Fruit fly (Drosophila melanogaster): Measurements from ENCODE around the gene mAcon1.

mAcon1 gene

DNA sequence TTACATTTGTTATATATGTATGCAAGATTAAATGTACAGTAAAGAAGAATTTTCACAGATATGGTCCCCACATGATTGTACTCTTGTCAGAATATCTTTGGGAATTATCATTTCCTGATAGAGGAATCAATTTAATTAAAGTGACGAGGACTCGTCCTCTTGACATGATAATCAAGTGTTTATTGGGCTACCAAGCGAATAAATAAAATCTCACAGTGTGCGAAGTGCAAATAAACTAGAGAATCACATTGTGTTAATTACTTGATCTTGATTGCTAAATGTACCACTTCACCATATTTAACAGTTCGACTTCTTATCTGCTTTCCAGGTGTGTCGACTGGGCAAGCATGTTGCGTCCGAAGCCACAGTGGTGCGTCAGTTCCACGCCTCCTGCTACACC lies 1.5 kb downstream of the mAcon1 start:
- no peak for TF ChIP-seq CG17801 (GFP tag; optimal IDR thresholded peaks at IDR 0.05; ENCODE audit: partially characterized antibody)

DNA sequence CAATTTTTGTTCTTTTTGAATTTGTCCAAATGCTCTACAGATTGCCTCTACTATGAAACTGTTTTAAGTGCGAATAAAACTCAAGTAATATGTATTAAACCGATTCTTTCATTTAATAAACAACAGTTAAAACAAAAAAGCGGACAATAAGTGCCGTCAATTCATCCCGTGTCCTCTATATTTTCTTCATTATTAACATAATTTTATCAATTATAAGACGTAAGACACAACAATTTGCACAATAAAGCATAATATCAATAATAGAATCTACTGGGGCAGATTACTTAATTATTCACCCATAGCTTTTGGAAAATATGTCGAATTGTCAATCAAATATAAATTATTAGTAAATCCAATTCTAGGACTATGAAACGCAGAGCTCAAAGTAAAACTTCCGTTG lies 4.6 kb downstream of the mAcon1 start, which contains the start of gene CG31627:
TSS of gene CG31627 (plus strand) at position 301 of the 400 bp plus-strand sequence.
- no peak for TF ChIP-seq CG17801 (GFP tag; optimal IDR thresholded peaks at IDR 0.05; ENCODE audit: partially characterized antibody)

DNA sequence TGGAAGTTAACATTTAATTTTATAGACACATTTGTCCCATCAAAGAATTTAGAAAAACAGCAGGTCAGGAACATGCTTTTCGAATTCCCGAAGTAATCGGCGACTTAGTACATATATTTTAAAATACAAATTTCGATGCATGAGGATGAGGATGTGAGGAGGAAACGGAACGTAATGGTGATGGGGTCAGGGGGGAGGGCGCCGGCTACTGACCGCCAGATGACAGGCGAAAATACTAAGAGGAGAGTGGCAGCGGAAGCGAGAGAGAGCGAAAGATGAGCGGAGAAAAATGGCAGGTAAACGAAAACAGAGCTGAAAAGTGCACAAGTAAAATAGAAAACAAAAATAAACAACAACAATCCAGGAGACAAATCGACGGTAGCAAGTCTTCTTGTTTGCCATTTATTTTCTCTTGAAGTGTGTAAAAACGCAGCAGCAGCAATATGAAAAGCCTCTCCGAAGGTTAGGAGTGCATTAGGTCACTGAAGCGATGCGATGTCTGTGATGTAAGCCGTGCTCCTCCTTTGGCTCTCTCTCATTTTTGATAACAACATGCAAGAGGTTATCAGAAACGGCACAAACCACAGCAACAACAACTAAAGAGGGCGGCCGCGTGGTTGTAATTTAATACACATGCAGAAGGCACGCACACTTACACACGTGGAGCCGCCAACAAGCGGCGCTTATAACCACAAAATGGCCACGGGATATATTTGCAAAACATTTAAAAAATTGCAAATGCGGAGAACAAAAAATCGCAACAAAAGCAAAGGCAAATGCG lies 10.3 kb downstream of the mAcon1 start:
- TF ChIP-seq CG17801 (GFP tag; optimal IDR thresholded peaks at IDR 0.05; ENCODE audit: partially characterized antibody), result no peak

DNA sequence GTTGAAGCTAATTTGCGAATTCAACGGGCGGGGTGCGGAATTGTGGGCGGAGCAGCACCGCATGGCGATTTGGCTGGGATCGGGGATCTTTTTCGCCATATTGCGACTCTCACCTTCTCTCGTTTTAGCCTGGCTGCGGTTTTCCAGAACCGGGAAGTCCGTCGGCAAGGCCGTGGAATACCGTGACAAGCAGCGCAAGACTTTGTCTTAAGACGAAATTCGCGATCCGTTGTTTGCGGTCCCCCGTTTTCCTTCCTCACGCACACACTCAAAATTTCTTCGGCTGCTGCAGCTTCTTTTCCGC lies 10.8 kb downstream of the mAcon1 start:
- no peak for TF ChIP-seq CG17801 (GFP tag; optimal IDR thresholded peaks at IDR 0.05; ENCODE audit: partially characterized antibody)

DNA sequence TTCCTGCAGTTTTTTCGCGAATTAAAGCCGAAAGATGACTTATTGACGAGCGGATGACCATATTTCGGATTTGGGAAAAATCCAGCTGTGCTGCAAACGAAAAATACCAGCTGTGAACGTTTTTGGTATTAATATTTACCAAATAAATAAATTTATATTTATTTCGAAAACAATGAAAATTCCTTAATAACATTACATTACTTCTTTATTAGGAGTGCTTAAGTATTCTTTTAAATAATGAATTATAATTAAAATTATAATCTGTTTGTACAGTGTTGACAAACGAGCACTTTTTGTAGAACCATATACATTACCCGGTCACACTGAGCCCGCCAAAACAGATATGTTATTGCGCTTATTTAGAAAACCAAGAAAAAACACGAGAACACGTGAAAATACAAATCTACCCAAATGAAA lies 11.3 kb downstream of the mAcon1 start, which contains the start of the genes bur and Mcm10:
TSS of gene bur (minus strand) at position 69 of the 417 bp plus-strand sequence.
TSS of gene Mcm10 (plus strand) at position 319 of the 417 bp plus-strand sequence.
- no peak for TF ChIP-seq CG17801 (GFP tag; optimal IDR thresholded peaks at IDR 0.05; ENCODE audit: partially characterized antibody)

DNA sequence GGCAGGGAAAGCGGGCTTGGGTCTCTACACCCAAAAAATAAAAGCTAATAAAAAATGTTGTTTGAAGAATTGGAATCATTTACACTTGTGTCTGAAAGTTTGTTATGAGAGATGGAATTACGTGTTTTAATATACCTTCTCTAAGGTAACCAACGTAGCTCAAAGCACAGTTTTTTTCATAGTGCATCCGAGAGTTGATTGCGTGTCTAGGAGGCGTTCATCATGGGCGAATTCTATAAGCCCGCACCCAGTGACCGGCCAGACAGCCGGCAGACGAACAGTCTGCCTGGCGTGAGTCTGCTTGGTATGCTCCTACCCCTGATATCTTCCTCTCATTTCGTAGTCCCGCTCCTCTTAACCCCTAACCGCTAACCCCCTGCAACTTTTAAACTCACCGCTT lies 19.4 kb downstream of the mAcon1 start:
- TF ChIP-seq CG17801 (GFP tag; optimal IDR thresholded peaks at IDR 0.05; ENCODE audit: partially characterized antibody), result no peak

DNA sequence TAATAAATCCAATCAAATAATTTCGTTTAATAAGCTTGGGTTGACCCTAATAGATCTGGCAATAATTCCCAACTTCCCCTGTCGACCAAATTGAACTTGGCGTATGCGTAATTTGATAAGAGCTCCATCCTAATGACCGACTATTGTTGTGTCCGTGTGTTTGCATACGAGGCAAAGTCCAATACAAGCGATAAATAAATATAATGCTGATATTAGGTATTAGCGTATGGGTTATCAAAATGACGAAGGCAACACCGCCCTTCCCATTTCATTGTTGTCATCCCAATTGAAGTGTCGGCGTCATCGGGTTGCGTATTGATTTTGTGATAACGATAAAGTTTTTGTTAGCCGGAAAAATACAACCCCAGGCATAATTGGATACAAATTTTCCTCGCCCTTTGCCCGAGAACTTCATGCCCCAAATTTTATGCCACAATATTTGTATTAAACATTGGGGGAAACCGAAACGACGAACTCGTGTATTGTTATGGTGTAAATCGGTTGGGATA lies 21.0 kb downstream of the mAcon1 start:
- TF ChIP-seq CG17801 (GFP tag; optimal IDR thresholded peaks at IDR 0.05; ENCODE audit: partially characterized antibody), result no peak

DNA sequence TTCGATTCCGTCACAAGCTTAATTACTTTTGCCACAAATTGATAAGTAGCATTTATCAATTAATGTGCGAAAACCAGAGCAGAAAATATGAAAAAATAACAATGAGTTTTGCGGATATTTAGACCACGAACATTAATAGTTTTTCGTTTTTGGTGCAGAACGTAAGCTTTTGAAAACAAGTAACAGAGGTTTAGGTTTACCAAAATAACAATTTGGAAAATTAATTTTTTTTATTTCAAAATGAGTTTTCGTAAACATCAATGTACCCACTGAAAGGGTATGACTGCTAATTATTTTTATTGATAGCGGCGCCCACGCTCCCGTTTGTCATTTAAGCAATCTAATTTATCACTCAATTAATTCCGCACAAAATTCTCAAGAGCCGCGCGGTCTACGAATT lies 27.0 kb downstream of the mAcon1 start:
- TF ChIP-seq CG17801 (GFP tag; optimal IDR thresholded peaks at IDR 0.05; ENCODE audit: partially characterized antibody), result no peak

DNA sequence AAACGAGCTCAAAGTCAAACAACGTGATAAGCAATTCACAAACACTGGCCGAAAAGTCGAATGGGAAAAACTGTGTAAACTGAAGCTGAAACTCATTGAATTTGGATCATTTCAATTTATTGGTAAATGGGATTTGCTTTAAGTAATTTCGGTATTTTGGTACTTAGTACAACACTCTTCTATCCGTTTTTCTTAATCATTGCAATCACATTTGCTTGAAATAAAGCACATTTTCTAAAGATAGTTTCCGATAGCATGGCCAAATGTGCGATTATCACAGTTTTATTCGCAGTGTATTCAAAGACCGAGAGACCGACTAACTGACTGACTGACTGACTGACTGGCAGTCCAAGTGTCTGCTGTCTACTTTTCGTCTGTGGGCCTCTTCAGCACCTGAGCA lies 28.1 kb downstream of the mAcon1 start:
- no peak for TF ChIP-seq CG17801 (GFP tag; optimal IDR thresholded peaks at IDR 0.05; ENCODE audit: partially characterized antibody)

DNA sequence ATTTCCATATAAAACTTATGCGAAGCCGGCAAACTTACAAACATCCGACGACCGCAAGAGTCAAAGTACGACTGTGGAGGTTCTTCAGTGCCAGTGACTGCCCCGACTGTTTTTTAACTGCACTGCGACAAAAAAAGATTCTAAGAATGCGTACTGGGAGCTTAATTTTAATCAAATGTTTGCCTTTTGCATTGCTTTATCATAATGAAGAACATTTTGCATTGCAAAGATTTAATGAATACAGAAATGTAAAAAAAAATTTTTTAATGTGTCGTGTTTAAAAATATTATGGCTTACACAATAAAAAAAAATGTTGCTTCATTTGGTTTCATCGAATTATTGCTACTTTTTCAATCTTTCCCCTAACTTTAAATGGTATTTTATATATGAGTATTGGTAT lies 28.8 kb downstream of the mAcon1 start:
- TF ChIP-seq CG17801 (GFP tag; optimal IDR thresholded peaks at IDR 0.05; ENCODE audit: partially characterized antibody), result no peak

DNA sequence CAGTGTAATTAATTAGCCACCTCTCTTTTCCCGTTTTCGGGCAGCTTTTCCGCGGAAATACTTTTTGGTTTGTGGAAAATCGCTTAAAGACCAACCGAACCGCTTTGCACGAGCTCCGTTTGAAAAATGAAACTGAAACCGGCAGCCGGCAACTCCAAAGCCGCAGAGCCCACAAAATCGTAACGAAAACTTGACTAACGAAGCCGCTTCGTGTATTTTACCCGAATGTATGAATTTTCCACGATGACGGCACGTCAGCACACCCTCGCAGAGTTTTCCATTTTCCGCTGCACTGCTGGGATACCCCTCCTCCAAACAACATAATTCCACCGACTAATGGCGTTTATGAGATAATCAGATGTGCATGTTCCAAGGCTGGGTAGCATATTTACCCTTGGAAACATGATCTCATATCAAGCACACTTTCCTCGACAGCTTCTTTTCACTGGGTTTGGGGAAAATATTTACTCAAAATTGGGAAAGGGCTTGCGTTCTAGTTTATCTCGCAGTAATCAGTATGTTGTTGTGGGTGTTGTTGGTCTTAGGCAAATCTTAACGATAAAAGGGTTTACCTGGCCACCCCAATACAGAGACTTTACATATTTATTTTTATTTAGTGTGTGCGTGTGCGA lies 30.4 kb downstream of the mAcon1 start, which contains the start of gene Ret:
TSS of gene Ret (minus strand) at position 130 of the 632 bp plus-strand sequence.
- no peak for TF ChIP-seq CG17801 (GFP tag; optimal IDR thresholded peaks at IDR 0.05; ENCODE audit: partially characterized antibody)

DNA sequence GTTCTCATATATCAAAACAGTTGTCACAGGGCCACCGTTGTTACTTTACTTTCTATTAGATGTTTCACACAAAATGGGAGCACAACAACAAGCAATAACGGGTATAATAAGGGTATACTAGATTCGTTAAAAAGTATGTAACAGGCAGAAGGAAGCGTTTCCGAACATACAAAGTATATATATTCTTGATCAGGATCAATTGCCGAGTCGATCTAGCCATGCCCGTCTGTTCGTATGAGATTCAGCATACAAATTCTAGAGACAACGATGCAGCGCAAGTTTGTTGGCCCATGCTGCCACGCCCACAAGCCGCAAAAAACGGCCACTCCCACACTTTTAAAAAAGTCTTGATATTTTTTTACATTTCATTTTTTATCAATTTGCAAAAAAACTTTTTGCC lies 31.9 kb downstream of the mAcon1 start, which contains the start of gene CG31624:
TSS of gene CG31624 (minus strand) at position 101 of the 400 bp plus-strand sequence.
- no peak for TF ChIP-seq CG17801 (GFP tag; optimal IDR thresholded peaks at IDR 0.05; ENCODE audit: partially characterized antibody)

DNA sequence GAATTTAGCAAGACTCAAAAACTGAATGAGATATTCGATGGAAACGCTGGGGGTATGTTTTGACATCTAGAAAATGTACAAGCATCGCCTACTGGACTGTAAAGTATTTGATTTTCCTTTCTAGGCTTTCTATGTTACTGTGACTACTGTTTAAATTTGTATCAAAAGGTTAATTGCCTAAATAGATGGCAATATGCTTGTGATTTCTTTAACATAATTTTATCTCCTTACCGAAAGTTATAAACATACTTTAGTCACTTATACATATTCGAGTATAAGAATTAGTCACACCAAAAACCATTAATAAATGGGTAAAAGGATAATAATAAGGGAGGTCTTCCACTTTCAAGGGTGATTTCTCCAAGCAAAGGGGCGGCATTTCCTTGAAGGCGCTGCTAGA lies 34.3 kb downstream of the mAcon1 start, which contains the start of gene CG31988:
TSS of gene CG31988 (minus strand) at position 101 of the 400 bp plus-strand sequence.
- no peak for TF ChIP-seq CG17801 (GFP tag; optimal IDR thresholded peaks at IDR 0.05; ENCODE audit: partially characterized antibody)

DNA sequence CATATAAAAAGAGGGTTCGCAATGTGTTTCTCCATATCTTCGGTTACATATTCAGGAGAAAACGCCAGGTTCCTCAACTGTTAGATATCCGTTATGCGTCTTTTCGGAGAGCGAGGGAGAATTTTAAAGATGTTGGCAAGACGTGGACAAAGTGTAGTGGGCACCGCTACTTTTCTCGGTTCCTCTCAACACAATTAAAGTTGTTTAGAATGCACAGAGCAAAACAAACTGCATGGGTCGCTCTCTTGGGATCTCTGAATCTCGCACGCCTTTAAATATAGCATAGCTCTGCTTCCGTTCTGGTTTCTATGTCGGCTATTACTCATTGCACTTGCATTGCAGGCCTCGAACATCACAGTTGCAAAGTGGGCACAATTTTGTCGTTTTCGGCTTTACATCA lies 37.8 kb downstream of the mAcon1 start, which contains the start of gene clumsy:
TSS of gene clumsy (plus strand) at position 301 of the 400 bp plus-strand sequence.
- no peak for TF ChIP-seq CG17801 (GFP tag; optimal IDR thresholded peaks at IDR 0.05; ENCODE audit: partially characterized antibody)

DNA sequence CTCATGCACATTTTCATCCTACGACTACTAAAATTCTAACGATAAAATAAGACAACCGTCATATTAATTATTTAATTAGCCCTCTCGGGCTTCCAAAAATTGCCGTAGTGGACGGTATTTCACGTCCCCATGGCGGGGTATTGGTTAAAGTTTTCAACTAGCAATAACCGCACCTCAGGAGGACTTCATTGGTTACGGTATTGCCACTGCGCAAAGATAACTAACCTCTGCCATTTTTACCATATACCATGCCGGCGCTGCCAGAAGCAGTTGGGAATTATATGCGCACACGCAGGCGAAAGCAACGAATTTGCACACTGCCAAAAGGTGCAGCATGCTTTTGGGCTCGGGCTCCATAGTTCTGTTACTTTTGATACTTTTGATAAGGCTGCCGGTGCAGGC lies 46.6 kb downstream of the mAcon1 start:
- TF ChIP-seq CG17801 (GFP tag; optimal IDR thresholded peaks at IDR 0.05; ENCODE audit: partially characterized antibody), result peak; percentile 38

Measured in ovary, adult (tissue).